Worm (Caenorhabditis elegans): Measurements from ENCODE around the gene srlf-31.

srlf-31 gene

DNA sequence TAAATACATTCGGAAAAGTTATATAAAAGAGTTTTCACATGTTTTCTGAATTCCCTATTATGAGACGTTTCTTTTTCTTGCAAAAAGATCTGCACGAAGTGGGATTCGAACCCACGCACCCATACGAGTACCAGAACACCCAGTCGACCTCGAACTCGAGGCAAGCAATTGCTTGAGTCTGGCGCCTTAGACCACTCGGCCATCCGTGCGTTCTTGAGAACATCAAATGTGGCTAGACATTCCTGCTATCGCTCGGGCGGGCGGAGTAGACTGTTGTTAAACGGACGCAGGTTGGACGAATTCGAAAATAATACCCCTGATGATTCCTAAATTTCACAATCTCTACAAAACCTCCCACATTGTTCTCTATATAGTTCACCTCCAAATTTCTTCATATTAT lies 5.4 kb upstream of the srlf-31 start:
- peak; percentile 30 for TF ChIP-seq T23F11.4 (GFP tag; optimal IDR thresholded peaks at IDR 0.05)
- TF ChIP-seq ceh-6 (GFP tag; optimal IDR thresholded peaks at IDR 0.05), result peak; percentile 44
- peak; percentile 19 for TF ChIP-seq fkh-6 (tag; optimal IDR thresholded peaks at IDR 0.05)
- peak; percentile 43 for TF ChIP-seq nhr-232 (tag; optimal IDR thresholded peaks at IDR 0.05)
- no peak for TF ChIP-seq ttx-3 (tag; optimal IDR thresholded peaks at IDR 0.05)
- TF ChIP-seq ref-2 (tag; optimal IDR thresholded peaks at IDR 0.05), result peak; percentile 50
- peak; percentile 18 for TF ChIP-seq gmeb-2 (tag; optimal IDR thresholded peaks at IDR 0.05)
- no peak for TF ChIP-seq hlh-8 (tag; optimal IDR thresholded peaks at IDR 0.05)
- TF ChIP-seq eyg-1 (tag; optimal IDR thresholded peaks at IDR 0.05), result no peak
- peak; percentile 44 for TF ChIP-seq lin-11 (tag; optimal IDR thresholded peaks at IDR 0.05)
- TF ChIP-seq elt-2 (tag; optimal IDR thresholded peaks at IDR 0.05), result peak; percentile 25
- TF ChIP-seq che-1 (tag; optimal IDR thresholded peaks at IDR 0.05), result peak; percentile 39
- TF ChIP-seq syd-9 (tag; optimal IDR thresholded peaks at IDR 0.05), result peak; percentile 27
- TF ChIP-seq C38D4.7 (GFP tag; optimal IDR thresholded peaks at IDR 0.05), result peak; percentile 34
- no peak for TF ChIP-seq rnt-1 (tag; optimal IDR thresholded peaks at IDR 0.05)

DNA sequence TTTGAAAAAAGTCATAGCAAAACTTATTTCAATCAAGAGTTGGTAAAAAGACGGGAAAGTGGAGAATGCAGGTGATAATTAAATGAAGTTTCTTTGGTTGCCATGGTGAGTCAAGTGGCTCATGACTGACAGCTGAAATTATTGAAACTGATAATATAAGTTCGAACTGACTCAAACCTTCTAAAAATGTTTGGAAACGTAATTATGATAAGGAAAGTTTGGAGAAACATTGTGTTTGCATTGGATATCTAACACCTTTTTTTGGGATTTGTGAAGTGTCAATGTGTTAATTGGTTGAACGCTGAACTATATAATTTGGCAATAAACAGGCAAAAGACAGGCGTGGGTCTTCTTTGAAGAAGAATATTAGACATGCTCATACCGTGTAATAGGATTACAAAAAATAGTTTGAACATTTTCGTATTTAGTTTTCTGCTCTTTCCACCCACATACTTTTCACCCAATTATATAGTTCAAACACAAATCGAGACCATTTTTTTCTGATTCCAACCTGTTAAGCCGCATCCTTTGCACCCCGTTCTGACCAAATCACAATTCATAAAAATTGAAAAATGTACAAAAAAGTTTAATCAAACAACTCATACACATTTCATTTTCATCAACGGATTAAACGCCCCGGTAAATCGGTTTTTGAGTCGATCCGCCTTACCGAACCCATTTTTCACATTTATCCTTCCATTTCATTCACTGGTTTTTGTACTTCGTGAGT lies 2.5 kb upstream of the srlf-31 start, which contains the start of the genes srlf-33 and srlf-32:
srlf-33 (minus strand) TSS at position 101 of the 730 bp plus-strand sequence.
srlf-32 (plus strand) TSS at position 680 of the 730 bp plus-strand sequence.
- TF ChIP-seq T23F11.4 (GFP tag; optimal IDR thresholded peaks at IDR 0.05) (no peak), nhr-11 (tag; optimal IDR thresholded peaks at IDR 0.05) (no peak), ceh-18 (tag; optimal IDR thresholded peaks at IDR 0.05) (no peak), F13H6.1 (tag; optimal IDR thresholded peaks at IDR 0.05) (no peak), hlh-8 (tag; optimal IDR thresholded peaks at IDR 0.05) (no peak), sox-2 (GFP tag; IDR thresholded peaks at IDR 0.05) (no peak), unc-3 (GFP tag; conservative IDR thresholded peaks at IDR 0.05) (no peak), unc-3 (tag; optimal IDR thresholded peaks at IDR 0.05) (no peak), ceh-45 (GFP tag; IDR thresholded peaks at IDR 0.05) (no peak), ceh-9 (tag; optimal IDR thresholded peaks at IDR 0.05) (no peak), pha-4 (tag; optimal IDR thresholded peaks at IDR 0.05) (no peak), sox-4 (tag; optimal IDR thresholded peaks at IDR 0.05) (no peak), odd-2 (tag; optimal IDR thresholded peaks at IDR 0.05) (no peak), ceh-48 (tag; optimal IDR thresholded peaks at IDR 0.05) (no peak), ceh-14 (tag; optimal IDR thresholded peaks at IDR 0.05) (no peak), pax-1 (tag; optimal IDR thresholded peaks at IDR 0.05) (no peak), pat-9 (tag; optimal IDR thresholded peaks at IDR 0.05) (no peak), ceh-2 (tag; optimal IDR thresholded peaks at IDR 0.05) (no peak), gmeb-2 (tag; optimal IDR thresholded peaks at IDR 0.05) (no peak), fkh-10 (GFP tag; optimal IDR thresholded peaks at IDR 0.05) (no peak), che-1 (tag; optimal IDR thresholded peaks at IDR 0.05) (no peak)

DNA sequence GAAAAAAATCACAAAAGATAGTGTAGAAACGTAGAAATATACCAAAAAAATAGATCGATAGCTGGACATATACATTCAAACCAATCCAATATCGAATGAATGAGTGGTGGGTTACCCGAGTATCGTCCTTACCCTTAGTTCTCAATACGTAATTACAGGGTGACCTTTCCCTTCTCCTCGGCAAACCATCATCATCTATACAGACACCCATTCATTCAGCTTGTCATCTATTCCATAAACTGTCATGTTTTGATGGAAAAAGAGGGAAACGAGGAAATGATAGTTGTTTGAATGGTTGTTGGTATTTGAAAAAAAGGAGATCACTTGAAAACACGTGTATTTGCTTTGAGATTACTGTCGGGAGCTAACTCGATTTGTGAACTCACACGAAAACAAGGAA lies 1.1 kb upstream of the srlf-31 start:
- no peak for TF ChIP-seq rnt-1 (tag; optimal IDR thresholded peaks at IDR 0.05)
- peak; percentile 11 for TF ChIP-seq unc-55 (GFP tag; optimal IDR thresholded peaks at IDR 0.05)

DNA sequence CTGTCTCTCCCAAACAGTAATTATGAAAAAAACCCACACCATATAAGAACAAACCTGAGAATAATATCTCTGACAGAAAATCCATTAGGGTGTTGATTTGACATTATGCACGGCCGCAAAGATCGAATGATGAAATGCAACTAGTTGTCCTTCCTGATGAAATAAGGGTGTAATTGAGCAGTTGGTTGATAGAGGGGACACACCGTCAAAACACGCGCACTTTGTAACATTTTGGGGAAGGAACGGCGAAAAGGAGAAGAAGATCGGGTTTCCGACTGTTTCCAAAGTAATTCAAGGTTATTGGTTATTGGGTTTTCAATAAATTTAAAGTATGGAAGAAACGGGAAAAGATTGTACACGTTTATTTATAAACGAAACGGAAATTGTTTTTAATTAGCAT lies 963 bp downstream of the srlf-31 start, which contains the start of gene ZK822.1:
ZK822.1 (minus strand) TSS at position 121 of the 400 bp plus-strand sequence.
- TF ChIP-seq ceh-24 (tag; optimal IDR thresholded peaks at IDR 0.05) (no peak), dve-1 (tag; optimal IDR thresholded peaks at IDR 0.05) (no peak), ttx-3 (tag; optimal IDR thresholded peaks at IDR 0.05) (no peak), unc-55 (GFP tag; optimal IDR thresholded peaks at IDR 0.05) (no peak), ets-4 (tag; optimal IDR thresholded peaks at IDR 0.05) (no peak), ztf-16 (tag; optimal IDR thresholded peaks at IDR 0.05) (no peak), nhr-11 (tag; optimal IDR thresholded peaks at IDR 0.05) (no peak), ceh-18 (tag; optimal IDR thresholded peaks at IDR 0.05) (no peak), che-1 (tag; optimal IDR thresholded peaks at IDR 0.05) (no peak)
